Fruit fly (Drosophila melanogaster) whole organism, wandering third instar larva: ENCODE data around the gene CRAT.

Source experiments
- Hr78 ChIP-seq: fragments of >200 bp; optimal IDR thresholded peaks from 2 replicates; lab custom pipeline; 2017; ENCODE audit warnings: missing biosample characterization, missing genetic modification characterization
- Mio ChIP-seq: sonication (Bioruptor generic); optimal IDR thresholded peaks from 2 replicates; lab custom pipeline; 2016; ENCODE audit warnings: missing biosample characterization, missing genetic modification characterization
- OdsH ChIP-seq: fragments of 200-800 bp; sonication (Bioruptor generic); optimal IDR thresholded peaks from 2 replicates; lab custom pipeline; 2016; ENCODE audit warnings: missing biosample characterization, mild to moderate bottlenecking, missing genetic modification characterization
- Sp1 ChIP-seq: fragments of 200-800 bp; sonication (Bioruptor generic); optimal IDR thresholded peaks from 3 replicates; lab custom pipeline; 2019; ENCODE audit warnings: missing biosample characterization, mild to moderate bottlenecking, missing genetic modification characterization, moderate library complexity
- foxo ChIP-seq, 2 experiments: fragments of 200-800 bp; sonication (Bioruptor generic); optimal IDR thresholded peaks; 2 replicates in 1 of 2; 3 replicates in 1 of 2; lab custom pipeline; 2016 to 2017; ENCODE audit warnings: missing biosample characterization in 2 of 2, missing genetic modification characterization in 2 of 2
- fru ChIP-seq: fragments of 200-800 bp; sonication (Bioruptor generic); optimal IDR thresholded peaks from 3 replicates; lab custom pipeline; 2016; ENCODE audit warnings: missing biosample characterization, mild to moderate bottlenecking, missing genetic modification characterization
- h ChIP-seq: fragments of 200-800 bp; sonication (Bioruptor generic); optimal IDR thresholded peaks from 3 replicates; lab custom pipeline; 2016; ENCODE audit warnings: missing biosample characterization, mild to moderate bottlenecking, missing genetic modification characterization
- jim ChIP-seq: fragments of 175-275, 200-325 bp; sonication (Bioruptor generic); optimal IDR thresholded peaks from 2 replicates; lab custom pipeline; 2016; ENCODE audit warnings: missing biosample characterization, mild to moderate bottlenecking, missing genetic modification characterization
- lola ChIP-seq: fragments of >200 bp; optimal IDR thresholded peaks from 2 replicates; lab custom pipeline; 2017; ENCODE audit warnings: missing biosample characterization, missing genetic modification characterization
- psq ChIP-seq: fragments of 200-800 bp; sonication (Bioruptor generic); optimal IDR thresholded peaks from 3 replicates; lab custom pipeline; 2017; ENCODE audit warnings: missing biosample characterization, mild to moderate bottlenecking, missing genetic modification characterization, moderate library complexity

- TF ChIP-seq psq (GFP tag; lab: Kevin White, UChicago) (no peak), Sp1 (no peak), h (no peak), Mio (GFP tag; lab: Kevin White, UChicago) (no peak), foxo (GFP tag; optimal IDR thresholded peaks at IDR 0.05; lab: Kevin White, UChicago) (no peak), OdsH (GFP tag; lab: Kevin White, UChicago) (no peak), jim (GFP tag; lab: Kevin White, UChicago) (no peak), Hr78 (GFP tag; lab: Kevin White, UChicago) (no peak), fru (GFP tag; lab: Kevin White, UChicago) (no peak), lola (no peak)
Observed at dm6 chr3R:6396613-6397012, 20.8 kb upstream of the CRAT start.
